Worm (Caenorhabditis elegans): ENCODE measurements around the gene C34F6.1.

ce11 chrX:11151494-11151893 lies 45.1 kb downstream of the C34F6.1 start:
- TF ChIP-seq nhr-90 (tag; optimal IDR thresholded peaks at IDR 0.05) = no peak
- no peak for TF ChIP-seq akir-1 (GFP tag; optimal IDR thresholded peaks at IDR 0.05)
- TF ChIP-seq ama-1 (optimal IDR thresholded peaks at IDR 0.05) = no peak
- TF ChIP-seq ama-1 (GFP tag; optimal IDR thresholded peaks at IDR 0.05) = no peak
- TF ChIP-seq pbrm-1 (GFP tag; IDR thresholded peaks at IDR 0.05) = no peak
- TF ChIP-seq dox-1 (GFP tag; IDR thresholded peaks at IDR 0.05) = no peak
- no peak for TF ChIP-seq rcor-1 (GFP tag; IDR thresholded peaks at IDR 0.05)
- no peak for TF ChIP-seq snpc-1.3 (tag; optimal IDR thresholded peaks at IDR 0.05; ENCODE audit: insufficient read depth)
- TF ChIP-seq hlh-26 (GFP tag; conservative IDR thresholded peaks at IDR 0.05) = no peak
